Worm (Caenorhabditis elegans) whole organism, late embryonic: ENCODE data around the gene mlt-10.

Source experiments
- C38D4.7 ChIP-seq: fragments of 200-800 bp; sonication (Bioruptor generic); optimal IDR thresholded peaks from 2 replicates; lab custom pipeline; 2018; ENCODE audit warnings: mild to moderate bottlenecking, missing genetic modification characterization, moderate library complexity, missing compliant biosample characterization
- T23F11.4 ChIP-seq: fragments of 200-800 bp; sonication (Bioruptor generic); optimal IDR thresholded peaks from 2 replicates; lab custom pipeline; 2018; ENCODE audit warnings: mild to moderate bottlenecking, missing genetic modification characterization, missing compliant biosample characterization
- ceh-14 ChIP-seq: sonication (generic microtip); optimal IDR thresholded peaks from 2 replicates; lab custom pipeline; 2016; ENCODE audit warnings: missing genotype, missing genetic modification characterization, missing compliant biosample characterization
- ceh-18 ChIP-seq: sonication (generic microtip); optimal IDR thresholded peaks from 2 replicates; lab custom pipeline; 2016; ENCODE audit warnings: missing genetic modification characterization, missing compliant biosample characterization
- ceh-19 ChIP-seq: fragments of 200-800 bp; sonication (Bioruptor generic); optimal IDR thresholded peaks from 2 replicates; lab custom pipeline; 2018; ENCODE audit warnings: mild to moderate bottlenecking, missing genetic modification characterization, missing compliant biosample characterization
- ceh-31 ChIP-seq: sonication (generic microtip); optimal IDR thresholded peaks from 2 replicates; lab custom pipeline; 2016; ENCODE audit warnings: missing genetic modification characterization, missing compliant biosample characterization
- ceh-6 ChIP-seq: fragments of 200-800 bp; sonication (Bioruptor generic); optimal IDR thresholded peaks from 2 replicates; lab custom pipeline; 2018; ENCODE audit warnings: mild to moderate bottlenecking, missing genetic modification characterization, missing compliant biosample characterization
- che-1 ChIP-seq: sonication (generic microtip); optimal IDR thresholded peaks from 2 replicates; lab custom pipeline; 2016; ENCODE audit warnings: mild to moderate bottlenecking, missing genetic modification characterization, missing compliant biosample characterization
- dve-1 ChIP-seq: sonication (generic microtip); optimal IDR thresholded peaks from 2 replicates; lab custom pipeline; 2017; ENCODE audit warnings: antibody characterized with exemption, mild to moderate bottlenecking, missing genetic modification characterization, missing compliant biosample characterization
- elt-2 ChIP-seq: sonication (generic microtip); optimal IDR thresholded peaks from 2 replicates; lab custom pipeline; 2016; ENCODE audit warnings: missing genetic modification reagents, missing genetic modification characterization, missing compliant biosample characterization
- elt-4 ChIP-seq: sonication (generic microtip); optimal IDR thresholded peaks from 2 replicates; lab custom pipeline; 2016; ENCODE audit warnings: missing genetic modification characterization, missing compliant biosample characterization
- ets-4 ChIP-seq: sonication (generic microtip); optimal IDR thresholded peaks from 2 replicates; lab custom pipeline; 2016; ENCODE audit warnings: missing genetic modification characterization, missing compliant biosample characterization
- fkh-10 ChIP-seq: fragments of 150-350 bp; optimal IDR thresholded peaks from 2 replicates; lab custom pipeline; 2014; ENCODE audit warnings: missing biosample characterization, missing genetic modification reagents, missing genetic modification characterization
- hlh-13 ChIP-seq: fragments of 200-800 bp; sonication (Bioruptor generic); optimal IDR thresholded peaks from 2 replicates; lab custom pipeline; 2018; ENCODE audit warnings: mild to moderate bottlenecking, missing genetic modification characterization, missing compliant biosample characterization
- hlh-15 ChIP-seq: sonication (generic microtip); optimal IDR thresholded peaks from 2 replicates; lab custom pipeline; 2016; ENCODE audit warnings: missing genetic modification characterization, missing compliant biosample characterization
- hlh-6 ChIP-seq: sonication (generic microtip); optimal IDR thresholded peaks from 2 replicates; lab custom pipeline; 2016; ENCODE audit warnings: missing genotype, missing genetic modification characterization, missing compliant biosample characterization
- lim-6 ChIP-seq: sonication (generic microtip); optimal IDR thresholded peaks from 2 replicates; lab custom pipeline; 2016; ENCODE audit warnings: missing genetic modification characterization, missing compliant biosample characterization
- lin-11 ChIP-seq: fragments of 200-800 bp; sonication (Bioruptor generic); optimal IDR thresholded peaks from 2 replicates; lab custom pipeline; 2018; ENCODE audit warnings: mild to moderate bottlenecking, missing genetic modification characterization, missing compliant biosample characterization
- mec-3 ChIP-seq: sonication (generic microtip); optimal IDR thresholded peaks from 2 replicates; lab custom pipeline; 2016; ENCODE audit warnings: borderline replicate concordance, missing genetic modification characterization, missing compliant biosample characterization
- nhr-232 ChIP-seq: sonication (generic microtip); optimal IDR thresholded peaks from 2 replicates; lab custom pipeline; 2016; ENCODE audit warnings: missing genetic modification characterization, missing compliant biosample characterization
- odd-2 ChIP-seq: sonication (generic microtip); optimal IDR thresholded peaks from 2 replicates; lab custom pipeline; 2017; ENCODE audit warnings: antibody characterized with exemption, mild to moderate bottlenecking, missing genetic modification characterization, missing compliant biosample characterization
- pat-9 ChIP-seq: fragments of 200-800 bp; sonication (Bioruptor generic); optimal IDR thresholded peaks from 2 replicates; lab custom pipeline; 2018; ENCODE audit warnings: mild to moderate bottlenecking, missing genetic modification characterization, moderate library complexity, missing compliant biosample characterization
- pax-1 ChIP-seq: fragments of 150-350 bp; optimal IDR thresholded peaks from 2 replicates; lab custom pipeline; 2014; ENCODE audit warnings: missing biosample characterization, missing genetic modification characterization
- pha-4 ChIP-seq: fragments of 150-350 bp; optimal IDR thresholded peaks from 2 replicates; lab custom pipeline; 2018; ENCODE audit warnings: missing biosample characterization, missing genetic modification reagents, missing genetic modification characterization
- pqm-1 ChIP-seq: sonication (generic microtip); optimal IDR thresholded peaks from 2 replicates; lab custom pipeline; 2016; ENCODE audit warnings: missing genetic modification characterization, missing compliant biosample characterization
- pros-1 ChIP-seq: fragments of 150-350 bp; optimal IDR thresholded peaks from 2 replicates; lab custom pipeline; 2014; ENCODE audit warnings: missing biosample characterization, missing genetic modification reagents, missing genetic modification characterization
- rnt-1 ChIP-seq: sonication (generic microtip); optimal IDR thresholded peaks from 2 replicates; lab custom pipeline; 2016; ENCODE audit warnings: missing genetic modification characterization, missing compliant biosample characterization
- sdc-2 ChIP-seq: sonication (generic microtip); optimal IDR thresholded peaks from 2 replicates; lab custom pipeline; 2016; ENCODE audit warnings: missing genotype, missing genetic modification characterization, missing compliant biosample characterization
- sox-2 ChIP-seq: fragments of 200-800 bp; sonication (Bioruptor generic); IDR thresholded peaks from 2 replicates; pipeline ENCODE4 v1.3.6; 2022; ENCODE audit warnings: missing genetic modification reagents, missing genetic modification characterization, missing compliant biosample characterization
- sox-4 ChIP-seq: sonication (generic microtip); optimal IDR thresholded peaks from 2 replicates; lab custom pipeline; 2017; ENCODE audit warnings: mild to moderate bottlenecking, missing genetic modification characterization, inconsistent platforms, missing compliant biosample characterization
- syd-9 ChIP-seq: sonication (generic microtip); optimal IDR thresholded peaks from 2 replicates; lab custom pipeline; 2016; ENCODE audit warnings: mild to moderate bottlenecking, missing genetic modification characterization, moderate library complexity, missing compliant biosample characterization
- tbx-2 ChIP-seq: sonication (generic microtip); optimal IDR thresholded peaks from 2 replicates; lab custom pipeline; 2016; ENCODE audit warnings: missing genetic modification characterization, missing compliant biosample characterization
- tbx-7 ChIP-seq: sonication (generic microtip); optimal IDR thresholded peaks from 2 replicates; lab custom pipeline; 2016; ENCODE audit warnings: missing genotype, missing genetic modification characterization, missing compliant biosample characterization
- ttx-3 ChIP-seq: sonication (generic microtip); optimal IDR thresholded peaks from 2 replicates; lab custom pipeline; 2016; ENCODE audit warnings: missing genetic modification reagents, missing genetic modification characterization, missing compliant biosample characterization
- unc-3 ChIP-seq, 2 experiments: fragments of 200-800 bp in 1 of 2; sonication (Bioruptor generic) in 1 of 2; sonication (generic microtip) in 1 of 2; conservative IDR thresholded peaks in 1 of 2; optimal IDR thresholded peaks in 1 of 2; 2 replicates each; pipeline versions ENCODE4 v1.3.6 to Lab custom; 2016 to 2022; ENCODE audit warnings: missing compliant biosample characterization in 2 of 2, missing genetic modification characterization in 2 of 2, missing genetic modification reagents in 1 of 2
- zip-5 ChIP-seq: sonication (generic microtip); optimal IDR thresholded peaks from 2 replicates; lab custom pipeline; 2016; ENCODE audit warnings: missing genetic modification characterization, missing compliant biosample characterization

mlt-10 gene

ce11 chrII:582649-583048 is 36.1 kb downstream of the mlt-10 start, which contains the start of gene fbxb-14:
fbxb-14 (minus strand) TSS chrII:582749.
- TF ChIP-seq unc-3 (GFP tag; conservative IDR thresholded peaks at IDR 0.05; lab: Robert Waterston, UW) (no peak), unc-3 (tag; optimal IDR thresholded peaks at IDR 0.05; lab: Kevin White, UChicago) (no peak), tbx-2 (tag; lab: Kevin White, UChicago) (no peak), ceh-19 (GFP tag; lab: Kevin White, UChicago) (no peak), hlh-6 (tag; lab: Kevin White, UChicago) (no peak), odd-2 (tag; lab: Kevin White, UChicago) (no peak), ceh-6 (GFP tag; lab: Kevin White, UChicago) (no peak), hlh-15 (no peak), syd-9 (tag; lab: Kevin White, UChicago) (no peak), C38D4.7 (GFP tag; lab: Kevin White, UChicago) (no peak), ceh-18 (no peak), elt-4 (no peak), fkh-10 (GFP tag; lab: Kevin White, UChicago) (no peak), ceh-14 (tag; lab: Kevin White, UChicago) (no peak), tbx-7 (tag; lab: Kevin White, UChicago) (no peak), sox-2 (GFP tag; lab: Robert Waterston, UW) (no peak), pat-9 (tag; lab: Kevin White, UChicago) (no peak), hlh-13 (GFP tag; lab: Kevin White, UChicago) (no peak)
- TF ChIP-seq, all 69 proteins: peak for 0

ce11 chrII:584321-584848 is 37.9 kb downstream of the mlt-10 start, which contains the start of the genes W08F4.12 and W08F4.13:
W08F4.12 (minus strand) TSS chrII:584421.
W08F4.13 (plus strand) TSS chrII:584798.
- TF ChIP-seq che-1, result no peak
- no peak for TF ChIP-seq ttx-3
- TF ChIP-seq tbx-7 (tag; lab: Kevin White, UChicago), result no peak
- TF ChIP-seq tbx-2 (tag; lab: Kevin White, UChicago), result no peak
- no peak for TF ChIP-seq pha-4 (tag; lab: Kevin White, UChicago)
- no peak for TF ChIP-seq elt-2
- no peak for TF ChIP-seq lim-6
- TF ChIP-seq pat-9 (tag; lab: Kevin White, UChicago), result no peak
- no peak for TF ChIP-seq nhr-232 (tag; lab: Kevin White, UChicago)
- TF ChIP-seq mec-3 (tag; lab: Kevin White, UChicago), result no peak
- no peak for TF ChIP-seq pax-1 (tag; lab: Kevin White, UChicago)
- TF ChIP-seq fkh-10 (GFP tag; lab: Kevin White, UChicago), result no peak
- no peak for TF ChIP-seq rnt-1 (tag; lab: Kevin White, UChicago)

- TF ChIP-seq dve-1 (no peak), pha-4 (tag; lab: Kevin White, UChicago) (no peak), sdc-2 (tag; lab: Kevin White, UChicago) (no peak), fkh-10 (GFP tag; lab: Kevin White, UChicago) (no peak)
These were observed 41.0 kb downstream of the mlt-10 start, which contains the start of gene fbxb-34 for ce11 chrII:587533-587932. fbxb-34 (plus strand) TSS chrII:587833.

DNA sequence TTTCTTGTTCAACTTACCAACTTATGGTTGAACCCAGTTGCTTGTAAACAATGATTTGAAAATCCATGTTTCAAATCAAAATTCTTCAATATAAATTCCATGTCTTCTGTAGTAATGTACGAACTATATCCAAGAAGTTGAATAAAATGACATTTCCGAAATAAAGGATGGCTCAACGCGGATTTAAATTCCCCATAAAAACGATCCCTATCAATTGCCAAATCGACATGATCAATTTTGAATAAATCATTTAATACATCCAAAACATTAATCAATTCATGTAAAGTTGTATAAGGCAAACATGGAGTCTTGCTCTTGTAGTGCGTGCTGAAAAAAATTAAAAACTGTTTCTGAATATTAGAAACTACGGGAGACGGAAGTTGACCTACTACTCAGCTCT is 44.6 kb downstream of the mlt-10 start, which contains the start of gene W08F4.10:
Gene W08F4.10, minus strand, starts transcription at position 101 of the 400 bp plus-strand sequence.
- no peak for TF ChIP-seq rnt-1 (tag; lab: Kevin White, UChicago)
- TF ChIP-seq zip-5 (tag; lab: Kevin White, UChicago), result no peak
- no peak for TF ChIP-seq pqm-1 (tag; lab: Kevin White, UChicago)
- TF ChIP-seq ets-4 (tag; lab: Kevin White, UChicago), result no peak
- TF ChIP-seq elt-4, result no peak
- TF ChIP-seq odd-2 (tag; lab: Kevin White, UChicago), result no peak
- no peak for TF ChIP-seq ceh-18
- TF ChIP-seq T23F11.4 (GFP tag; lab: Kevin White, UChicago), result no peak
- no peak for TF ChIP-seq lin-11
- TF ChIP-seq mec-3 (tag; lab: Kevin White, UChicago), result no peak
- TF ChIP-seq sox-4 (tag; lab: Kevin White, UChicago), result no peak
- TF ChIP-seq ceh-31 (tag; lab: Kevin White, UChicago), result no peak
- no peak for TF ChIP-seq tbx-7 (tag; lab: Kevin White, UChicago)
- TF ChIP-seq pros-1 (tag; lab: Kevin White, UChicago), result no peak
